Worm (Caenorhabditis elegans) whole organism, L4 larva: ENCODE measurements around the gene nex-4.

ENCODE experiments used
- F10B5.3 ChIP-seq: sonication (generic microtip); optimal IDR thresholded peaks from 2 replicates; lab custom pipeline; 2016; ENCODE audit warnings: mild to moderate bottlenecking, missing genetic modification characterization, missing compliant biosample characterization
- F37D6.2 ChIP-seq: sonication (generic microtip); optimal IDR thresholded peaks from 2 replicates; lab custom pipeline; 2016; ENCODE audit warnings: mild to moderate bottlenecking, missing genetic modification characterization, missing compliant biosample characterization
- F49E8.2 ChIP-seq: sonication (generic microtip); optimal IDR thresholded peaks from 2 replicates; lab custom pipeline; 2016; ENCODE audit warnings: missing compliant biosample characterization, mild to moderate bottlenecking, missing genetic modification characterization, borderline replicate concordance
- T20F7.1 ChIP-seq: fragments of 200-800 bp; sonication (Bioruptor generic); optimal IDR thresholded peaks from 2 replicates; lab custom pipeline; 2018; ENCODE audit warnings: mild to moderate bottlenecking, missing genetic modification characterization, missing compliant biosample characterization
- T26A8.4 ChIP-seq: fragments of 200-800 bp; sonication (Bioruptor generic); IDR thresholded peaks from 2 replicates; pipeline ENCODE4 v1.3.6; 2022; ENCODE audit warnings: missing genetic modification characterization, missing compliant biosample characterization
- ZK337.2 ChIP-seq: fragments of 200-800 bp; sonication (Bioruptor generic); IDR thresholded peaks from 2 replicates; pipeline ENCODE4 v1.3.6; 2022; ENCODE audit warnings: missing genetic modification reagents, missing genetic modification characterization, missing compliant biosample characterization
- aha-1 ChIP-seq: fragments of 150-350 bp; peaks from one replicate; lab custom pipeline; 2014; ENCODE audit warnings: missing biosample characterization, missing genetic modification characterization
- attf-4 ChIP-seq: sonication (generic microtip); optimal IDR thresholded peaks from 3 replicates; lab custom pipeline; 2017; ENCODE audit warnings: missing biosample characterization, missing genetic modification characterization
- ceh-28 ChIP-seq: fragments of 150-350 bp; optimal IDR thresholded peaks from 2 replicates; lab custom pipeline; 2014; ENCODE audit warnings: missing biosample characterization, missing genetic modification reagents, missing genetic modification characterization
- ceh-32 ChIP-seq: sonication (generic microtip); optimal IDR thresholded peaks from 2 replicates; lab custom pipeline; 2016; ENCODE audit warnings: mild to moderate bottlenecking, missing genetic modification characterization, missing compliant biosample characterization; ENCODE audit not compliant: poor library complexity
- cey-2 ChIP-seq: sonication (generic microtip); optimal IDR thresholded peaks from 3 replicates; lab custom pipeline; 2017; ENCODE audit warnings: missing genetic modification characterization, mild to moderate bottlenecking, missing compliant biosample characterization, antibody characterized with exemption, borderline replicate concordance; ENCODE audit not compliant: insufficient read depth
- ctbp-1 ChIP-seq: fragments of 200-800 bp; sonication (Bioruptor generic); IDR thresholded peaks from 2 replicates; pipeline ENCODE4 v1.3.6; 2022; ENCODE audit warnings: missing genetic modification reagents, missing genetic modification characterization, missing compliant biosample characterization
- daf-12 ChIP-seq: fragments of 150-350 bp; optimal IDR thresholded peaks from 2 replicates; lab custom pipeline; 2014; ENCODE audit warnings: missing biosample characterization, missing genetic modification reagents, missing genetic modification characterization
- daf-16 ChIP-seq, 3 experiments: sonication (generic microtip); optimal IDR thresholded peaks; 2 replicates each; lab custom pipeline; 2016 to 2017; ENCODE audit warnings: missing genetic modification characterization in 3 of 3, missing genetic modification reagents in 3 of 3, mild to moderate bottlenecking in 2 of 3, missing compliant biosample characterization in 2 of 3, missing biosample characterization in 1 of 3, moderate library complexity in 1 of 3
- daf-8 ChIP-seq: fragments of 200-800 bp; sonication (Bioruptor generic); IDR thresholded peaks from 2 replicates; pipeline ENCODE4 v1.3.6; 2022; ENCODE audit warnings: missing genetic modification characterization, missing compliant biosample characterization
- dmd-8 ChIP-seq: fragments of 200-800 bp; sonication (Bioruptor generic); IDR thresholded peaks from 2 replicates; pipeline ENCODE4 v1.3.6; 2022; ENCODE audit warnings: missing genetic modification characterization, missing compliant biosample characterization
- dve-1 ChIP-seq: sonication (generic microtip); optimal IDR thresholded peaks from 2 replicates; lab custom pipeline; 2017; ENCODE audit warnings: antibody characterized with exemption, mild to moderate bottlenecking, missing genetic modification characterization, missing compliant biosample characterization; ENCODE audit not compliant: insufficient read depth
- egl-27 ChIP-seq: sonication (generic microtip); optimal IDR thresholded peaks from 3 replicates; lab custom pipeline; 2017; ENCODE audit warnings: missing biosample characterization, missing genetic modification reagents, missing genetic modification characterization
- hlh-11 ChIP-seq: fragments of 200-800 bp; sonication (Bioruptor generic); optimal IDR thresholded peaks from 2 replicates; lab custom pipeline; 2018; ENCODE audit warnings: mild to moderate bottlenecking, missing genetic modification characterization, missing compliant biosample characterization
- hmg-1.1 ChIP-seq: fragments of 200-800 bp; sonication (Bioruptor generic); IDR thresholded peaks from 2 replicates; pipeline ENCODE4 v1.3.6; 2022; ENCODE audit warnings: missing genetic modification reagents, missing genetic modification characterization, missing compliant biosample characterization
- lin-13 ChIP-seq: fragments of 150-350 bp; optimal IDR thresholded peaks from 2 replicates; lab custom pipeline; 2014; ENCODE audit warnings: missing biosample characterization, missing genetic modification reagents, missing genetic modification characterization
- lin-15B ChIP-seq: fragments of 150-350 bp; sonication (generic microtip); optimal IDR thresholded peaks from 3 replicates; lab custom pipeline; 2014; ENCODE audit warnings: missing biosample characterization, missing genetic modification characterization
- lin-29 ChIP-seq: fragments of 200-800 bp; sonication (Bioruptor generic); IDR thresholded peaks from 2 replicates; pipeline ENCODE4 v1.3.6; 2022; ENCODE audit warnings: missing genetic modification reagents, missing genetic modification characterization, missing compliant biosample characterization
- lin-38 ChIP-seq: fragments of 200-800 bp; sonication (Bioruptor generic); IDR thresholded peaks from 2 replicates; pipeline ENCODE4 v1.3.6; 2022; ENCODE audit warnings: missing genetic modification reagents, missing genetic modification characterization, missing compliant biosample characterization
- lir-3 ChIP-seq: sonication (generic microtip); optimal IDR thresholded peaks from 2 replicates; lab custom pipeline; 2016; ENCODE audit warnings: mild to moderate bottlenecking, missing genetic modification characterization, missing compliant biosample characterization
- lsy-2 ChIP-seq, 2 experiments: fragments of 150-350 bp in 1 of 2; sonication (generic microtip) in 1 of 2; optimal IDR thresholded peaks; 2 replicates each; lab custom pipeline; 2014 to 2017; ENCODE audit warnings: missing biosample characterization in 2 of 2, missing genetic modification characterization in 2 of 2
- madf-5 ChIP-seq, 2 experiments: fragments of 200-800 bp; sonication (Bioruptor generic); IDR thresholded peaks; 2 replicates each; pipeline ENCODE4 v1.3.6; 2022; ENCODE audit warnings: missing compliant biosample characterization in 2 of 2, missing genetic modification characterization in 2 of 2
- madf-9 ChIP-seq: fragments of 200-800 bp; sonication (Bioruptor generic); conservative IDR thresholded peaks from 2 replicates; pipeline ENCODE4 v1.3.6; 2022; ENCODE audit warnings: missing genetic modification reagents, missing genetic modification characterization, missing compliant biosample characterization
- mdt-29 ChIP-seq: fragments of 200-800 bp; sonication (Bioruptor generic); IDR thresholded peaks from 2 replicates; pipeline ENCODE4 v1.3.6; 2022; ENCODE audit warnings: missing genetic modification reagents, missing genetic modification characterization, missing compliant biosample characterization
- mxl-2 ChIP-seq: fragments of 200-800 bp; sonication (Bioruptor generic); conservative IDR thresholded peaks from 2 replicates; pipeline ENCODE4 v1.3.6; 2022; ENCODE audit warnings: missing genetic modification reagents, missing genetic modification characterization, missing compliant biosample characterization
- nhr-10 ChIP-seq: fragments of 150-350 bp; optimal IDR thresholded peaks from 2 replicates; lab custom pipeline; 2014; ENCODE audit warnings: missing biosample characterization, missing genetic modification characterization
- nhr-11 ChIP-seq: fragments of 150-350 bp; optimal IDR thresholded peaks from 2 replicates; lab custom pipeline; 2014; ENCODE audit warnings: missing biosample characterization, missing genetic modification characterization
- nhr-25 ChIP-seq: sonication (generic microtip); optimal IDR thresholded peaks from 2 replicates; lab custom pipeline; 2017; ENCODE audit warnings: missing genetic modification characterization, mild to moderate bottlenecking, missing compliant biosample characterization, antibody characterized with exemption, moderate library complexity, borderline replicate concordance; ENCODE audit not compliant: insufficient read depth
- nhr-28 ChIP-seq: fragments of 150-350 bp; optimal IDR thresholded peaks from 2 replicates; lab custom pipeline; 2014; ENCODE audit warnings: missing biosample characterization, missing genetic modification characterization
- nhr-42 ChIP-seq: fragments of 200-800 bp; sonication (Bioruptor generic); IDR thresholded peaks from 2 replicates; pipeline ENCODE4 v1.3.6; 2022; ENCODE audit warnings: missing genetic modification characterization, missing compliant biosample characterization
- nhr-6 ChIP-seq: fragments of 150-350 bp; optimal IDR thresholded peaks from 2 replicates; lab custom pipeline; 2014; ENCODE audit warnings: missing biosample characterization, missing genetic modification characterization
- nhr-77 ChIP-seq: fragments of 150-350 bp; optimal IDR thresholded peaks from 2 replicates; lab custom pipeline; 2014; ENCODE audit warnings: missing biosample characterization, missing genetic modification characterization
- php-3 ChIP-seq: fragments of 200-800 bp; sonication (Bioruptor generic); IDR thresholded peaks from 2 replicates; pipeline ENCODE4 v1.3.6; 2022; ENCODE audit warnings: missing genetic modification reagents, missing genetic modification characterization, missing compliant biosample characterization
- pqm-1 ChIP-seq: sonication (generic microtip); optimal IDR thresholded peaks from 2 replicates; lab custom pipeline; 2017; ENCODE audit warnings: missing biosample characterization, missing genetic modification characterization
- rbr-2 ChIP-seq: sonication (generic microtip); optimal IDR thresholded peaks from 2 replicates; lab custom pipeline; 2016; ENCODE audit warnings: missing genotype, missing genetic modification characterization, missing compliant biosample characterization
- sdz-12 ChIP-seq: fragments of 200-800 bp; sonication (Bioruptor generic); optimal IDR thresholded peaks from 2 replicates; lab custom pipeline; 2018; ENCODE audit warnings: mild to moderate bottlenecking, missing genetic modification characterization, missing compliant biosample characterization
- skn-1 ChIP-seq: fragments of 150-350 bp; optimal IDR thresholded peaks from 2 replicates; lab custom pipeline; 2014; ENCODE audit warnings: missing biosample characterization, missing genetic modification characterization
- snpc-1.2 ChIP-seq: fragments of 200-800 bp; sonication (Bioruptor generic); IDR thresholded peaks from 2 replicates; pipeline ENCODE4 v1.3.6; 2022; ENCODE audit warnings: missing genetic modification reagents, missing genetic modification characterization, missing compliant biosample characterization
- spr-1 ChIP-seq: sonication (generic microtip); optimal IDR thresholded peaks from 2 replicates; lab custom pipeline; 2016; ENCODE audit warnings: mild to moderate bottlenecking, missing genetic modification characterization, missing compliant biosample characterization
- spr-3 ChIP-seq: fragments of 200-800 bp; sonication (Bioruptor generic); optimal IDR thresholded peaks from 2 replicates; lab custom pipeline; 2018; ENCODE audit warnings: mild to moderate bottlenecking, missing genetic modification characterization, missing compliant biosample characterization
- tra-1 ChIP-seq: fragments of 200-800 bp; sonication (Bioruptor generic); IDR thresholded peaks from 2 replicates; pipeline ENCODE4 v1.3.6; 2022; ENCODE audit warnings: missing genetic modification reagents, missing genetic modification characterization, missing compliant biosample characterization
- vab-7 ChIP-seq: fragments of 200-800 bp; sonication (Bioruptor generic); IDR thresholded peaks from 2 replicates; pipeline ENCODE4 v1.3.6; 2022; ENCODE audit warnings: missing genetic modification reagents, missing genetic modification characterization, missing compliant biosample characterization
- ztf-11 ChIP-seq: fragments of 150-350 bp; optimal IDR thresholded peaks from 2 replicates; lab custom pipeline; 2014; ENCODE audit warnings: missing biosample characterization, missing genetic modification characterization
- ztf-7 ChIP-seq: fragments of 150-350 bp; optimal IDR thresholded peaks from 2 replicates; lab custom pipeline; 2014; ENCODE audit warnings: missing biosample characterization, missing genetic modification characterization

The nex-4 gene

ce11 chrV:4826710-4827380, 24.4 kb upstream of the nex-4 start, which contains the start of the genes hsp-6 and C37H5.5 (continued):
- TF ChIP-seq nhr-25, result no peak
- no peak for TF ChIP-seq ztf-11 (tag; lab: Kevin White, UChicago)
- peak; percentile 54 to 93 for TF ChIP-seq lsy-2 (tag; optimal IDR thresholded peaks at IDR 0.05; lab: Kevin White, UChicago)
- TF ChIP-seq mxl-2 (GFP tag; lab: Robert Waterston, UW), result no peak
- TF ChIP-seq hlh-11, result peak; percentile 87
- TF ChIP-seq sdz-12, result no peak
- TF ChIP-seq daf-16 (GFP tag; optimal IDR thresholded peaks at IDR 0.05; lab: Kevin White, UChicago), result peak in 1 of 2 experiments; percentile 24
- TF ChIP-seq daf-16 (tag; optimal IDR thresholded peaks at IDR 0.05; lab: Kevin White, UChicago), result peak; percentile 56
- no peak for TF ChIP-seq pqm-1 (tag; lab: Kevin White, UChicago)
- TF ChIP-seq nhr-6, result peak; percentile 88
- peak; percentile 79 for TF ChIP-seq nhr-77 (tag; lab: Kevin White, UChicago)
- no peak for TF ChIP-seq lin-15B (tag; lab: Kevin White, UChicago)
- peak; percentile 7 for TF ChIP-seq spr-3 (GFP tag; lab: Kevin White, UChicago)
- peak; percentile 68 for TF ChIP-seq T26A8.4 (GFP tag; lab: Robert Waterston, UW)
- peak; percentile 18 for TF ChIP-seq nhr-11 (tag; lab: Kevin White, UChicago)
- no peak for TF ChIP-seq dmd-8 (GFP tag; lab: Robert Waterston, UW)
- no peak for TF ChIP-seq aha-1 (tag; lab: Kevin White, UChicago)
- TF ChIP-seq dve-1 (tag; lab: Kevin White, UChicago), result peak; percentile 92
- TF ChIP-seq F10B5.3 (tag; lab: Kevin White, UChicago), result no peak
- TF ChIP-seq egl-27, result no peak
- TF ChIP-seq lin-29 (GFP tag; lab: Robert Waterston, UW), result no peak
- no peak for TF ChIP-seq daf-12 (tag; lab: Kevin White, UChicago)
- TF ChIP-seq F37D6.2 (tag; lab: Kevin White, UChicago), result no peak
- peak; percentile 86 for TF ChIP-seq lin-13 (GFP tag; lab: Kevin White, UChicago)
- 0 out of 2 replicates have a peak, but pooled peaks have one; percentile 18 for TF ChIP-seq ZK337.2
- TF ChIP-seq ceh-32 (tag; lab: Kevin White, UChicago), result no peak
- TF ChIP-seq skn-1 (tag; lab: Kevin White, UChicago), result no peak
- TF ChIP-seq ctbp-1 (GFP tag; lab: Robert Waterston, UW), result no peak
- no peak for TF ChIP-seq snpc-1.2
- peak; percentile 27 for TF ChIP-seq ztf-7 (tag; lab: Kevin White, UChicago)
- no peak for TF ChIP-seq daf-8 (GFP tag; lab: Robert Waterston, UW)
- no peak for TF ChIP-seq tra-1 (GFP tag; lab: Robert Waterston, UW)
- TF ChIP-seq madf-5 (GFP tag; IDR thresholded peaks at IDR 0.05; lab: Robert Waterston, UW), result no peak
- TF ChIP-seq rbr-2 (tag; lab: Kevin White, UChicago), result peak; percentile 75
- peak; percentile 64; the same call in 1 of the 2 replicates for TF ChIP-seq nhr-42 (GFP tag; lab: Robert Waterston, UW)
- TF ChIP-seq lir-3 (tag; lab: Kevin White, UChicago), result no peak
- TF ChIP-seq mdt-29 (GFP tag; lab: Robert Waterston, UW), result peak; percentile 91
- TF ChIP-seq nhr-10, result no peak
- no peak for TF ChIP-seq attf-4 (tag; lab: Kevin White, UChicago)
- peak; percentile 70 for TF ChIP-seq spr-1
- TF ChIP-seq nhr-28 (tag; lab: Kevin White, UChicago), result peak; percentile 78
- TF ChIP-seq madf-9 (GFP tag; lab: Robert Waterston, UW), result 0 out of 2 replicates have a peak, but pooled peaks have one; percentile 25
- no peak for TF ChIP-seq ceh-28
- TF ChIP-seq cey-2 (tag; lab: Kevin White, UChicago), result no peak
- no peak for TF ChIP-seq T20F7.1 (GFP tag; lab: Kevin White, UChicago)
- TF ChIP-seq hmg-1.1 (GFP tag; lab: Robert Waterston, UW), result peak; percentile 76
- peak; percentile 36 for TF ChIP-seq F49E8.2 (tag; lab: Kevin White, UChicago)
- TF ChIP-seq vab-7 (GFP tag; lab: Robert Waterston, UW), result 0 out of 2 replicates have a peak, but pooled peaks have one; percentile 36
- peak; percentile 79 for TF ChIP-seq lin-38 (GFP tag; lab: Robert Waterston, UW)
- TF ChIP-seq php-3 (GFP tag; lab: Robert Waterston, UW), result 0 out of 2 replicates have a peak, but pooled peaks have one; percentile 29
